Fruit fly (Drosophila melanogaster): ENCODE results near the gene cnc.

cnc gene

dm6 chr3R:23220239-23221002, 6.1 kb downstream of the cnc start:
- TF ChIP-seq CG17801 (GFP tag; optimal IDR thresholded peaks at IDR 0.05; ENCODE audit: partially characterized antibody), result no peak

- TF ChIP-seq CG17801 (GFP tag; optimal IDR thresholded peaks at IDR 0.05; ENCODE audit: partially characterized antibody), result no peak
Measured at dm6 chr3R:23217142-23217771, 9.3 kb downstream of the cnc start.

- TF ChIP-seq CG17801 (GFP tag; optimal IDR thresholded peaks at IDR 0.05; ENCODE audit: partially characterized antibody), result no peak
Measured at dm6 chr3R:23215434-23215730, 11.1 kb downstream of the cnc start.

dm6 chr3R:23214603-23215433, 11.7 kb downstream of the cnc start:
- TF ChIP-seq CG17801 (GFP tag; optimal IDR thresholded peaks at IDR 0.05; ENCODE audit: partially characterized antibody), result no peak

- no peak for TF ChIP-seq CG17801 (GFP tag; optimal IDR thresholded peaks at IDR 0.05; ENCODE audit: partially characterized antibody)
Measured at dm6 chr3R:23212764-23213163, 13.7 kb downstream of the cnc start.

dm6 chr3R:23211745-23212254, 14.7 kb downstream of the cnc start:
- TF ChIP-seq CG17801 (GFP tag; optimal IDR thresholded peaks at IDR 0.05; ENCODE audit: partially characterized antibody), result no peak

dm6 chr3R:23210243-23211215, 16.0 kb downstream of the cnc start:
- no peak for TF ChIP-seq CG17801 (GFP tag; optimal IDR thresholded peaks at IDR 0.05; ENCODE audit: partially characterized antibody)

dm6 chr3R:23207254-23207653, 19.3 kb downstream of the cnc start:
- no peak for TF ChIP-seq CG17801 (GFP tag; optimal IDR thresholded peaks at IDR 0.05; ENCODE audit: partially characterized antibody)

dm6 chr3R:23203934-23204333, 22.6 kb downstream of the cnc start, which contains the start of gene fzo:
Gene fzo (minus strand): TSS chr3R:23204034.
- no peak for TF ChIP-seq CG17801 (GFP tag; optimal IDR thresholded peaks at IDR 0.05; ENCODE audit: partially characterized antibody)

- TF ChIP-seq CG17801 (GFP tag; optimal IDR thresholded peaks at IDR 0.05; ENCODE audit: partially characterized antibody), result peak; percentile 60
Measured at dm6 chr3R:23201122-23201521, 25.4 kb downstream of the cnc start.

- no peak for TF ChIP-seq CG17801 (GFP tag; optimal IDR thresholded peaks at IDR 0.05; ENCODE audit: partially characterized antibody)
Measured at dm6 chr3R:23195711-23196110, 30.8 kb downstream of the cnc start.

dm6 chr3R:23193400-23193799, 33.1 kb downstream of the cnc start:
- no peak for TF ChIP-seq CG17801 (GFP tag; optimal IDR thresholded peaks at IDR 0.05; ENCODE audit: partially characterized antibody)

dm6 chr3R:23192984-23193383, 33.5 kb downstream of the cnc start:
- no peak for TF ChIP-seq CG17801 (GFP tag; optimal IDR thresholded peaks at IDR 0.05; ENCODE audit: partially characterized antibody)

- TF ChIP-seq CG17801 (GFP tag; optimal IDR thresholded peaks at IDR 0.05; ENCODE audit: partially characterized antibody), result peak; percentile 37
Measured at dm6 chr3R:23191108-23191771, 35.3 kb downstream of the cnc start.

All from ovary, adult (tissue).